Worm (Caenorhabditis elegans) whole organism, L1 larva: ENCODE data around the gene Y76A2B.4.
A peak's percentile ranks its signal among the peaks of the same experiment; 100 is the strongest.

ENCODE experiments used
- ama-1 ChIP-seq: fragments of 150-350 bp; optimal IDR thresholded peaks from 2 replicates; lab custom pipeline; 2014
- lin-39 ChIP-seq: fragments of 150-350 bp; optimal IDR thresholded peaks from 2 replicates; lab custom pipeline; 2014; ENCODE audit warnings: missing biosample characterization, missing genetic modification reagents, missing genetic modification characterization
- nhr-28 ChIP-seq: fragments of 150-350 bp; optimal IDR thresholded peaks from 2 replicates; lab custom pipeline; 2014; ENCODE audit warnings: missing biosample characterization, missing genetic modification characterization
- sox-4 ChIP-seq: sonication (generic microtip); optimal IDR thresholded peaks from 2 replicates; lab custom pipeline; 2016; ENCODE audit warnings: missing genetic modification characterization, missing compliant biosample characterization

DNA sequence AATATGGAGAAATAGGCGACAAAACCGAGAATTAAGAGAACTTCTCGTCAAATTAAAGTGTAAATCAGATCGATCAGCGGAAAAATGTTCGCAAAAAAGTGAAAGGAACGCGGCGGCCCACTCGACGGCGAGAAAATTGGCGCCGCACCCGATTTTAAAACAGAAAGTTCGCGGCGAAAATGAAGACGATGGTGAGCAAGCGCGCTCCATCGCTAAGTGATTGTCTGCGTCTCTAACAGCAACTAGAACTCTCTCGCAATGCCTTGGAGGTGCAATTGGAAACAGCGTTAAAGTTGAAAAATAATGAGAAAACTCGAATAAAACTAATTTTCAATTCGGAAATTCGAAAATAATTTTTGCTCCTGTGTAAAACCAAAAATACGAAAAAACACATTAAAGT, 16.6 kb downstream of the Y76A2B.4 start:
- no peak for TF ChIP-seq nhr-28 (tag; lab: Kevin White, UChicago)
- TF ChIP-seq lin-39 (tag; lab: Kevin White, UChicago), result peak; percentile 23
- TF ChIP-seq sox-4 (tag; lab: Kevin White, UChicago), result no peak
- TF ChIP-seq ama-1 (lab: Kevin White, UChicago), result no peak
